Fruit fly (Drosophila melanogaster): ENCODE measurements around the gene CG9922.

CG9922 gene

DNA sequence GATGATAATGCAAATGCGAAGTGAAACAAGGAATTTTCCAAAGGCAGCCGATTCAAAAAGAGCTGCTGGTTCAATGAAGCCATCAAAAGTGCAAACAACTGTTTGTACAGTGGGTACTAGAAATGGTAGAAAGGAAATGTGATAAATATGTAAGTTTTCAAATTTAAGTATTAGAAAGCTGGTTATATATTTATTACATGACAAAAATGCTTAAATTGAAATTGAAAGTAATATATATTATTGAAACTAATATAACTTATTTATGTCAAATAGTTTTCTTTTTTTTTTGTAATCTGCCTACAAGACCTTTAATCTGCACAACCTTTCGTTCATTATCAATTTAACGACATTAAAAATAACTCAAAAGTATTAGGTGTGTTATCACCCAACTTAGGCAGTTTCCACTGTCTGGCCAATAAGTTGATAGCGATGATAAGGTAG lies 12.5 kb upstream of the CG9922 start (continued):
- TF ChIP-seq lov (optimal IDR thresholded peaks at IDR 0.05), result no peak
- TF ChIP-seq lov (GFP tag; IDR thresholded peaks at IDR 0.05), result no peak
- no peak for TF ChIP-seq Dip3 (GFP tag; optimal IDR thresholded peaks at IDR 0.05)
- TF ChIP-seq Xrp1 (GFP tag; IDR thresholded peaks at IDR 0.05), result no peak
- TF ChIP-seq hbn (GFP tag; IDR thresholded peaks at IDR 0.05; ENCODE audit: partially characterized antibody), result no peak
- no peak for TF ChIP-seq Neu2 (GFP tag; optimal IDR thresholded peaks at IDR 0.05; ENCODE audit: borderline replicate concordance)
- no peak for TF ChIP-seq esg (GFP tag; conservative IDR thresholded peaks at IDR 0.05)
- TF ChIP-seq CG2889 (GFP tag; IDR thresholded peaks at IDR 0.05), result no peak
- peak; percentile 5 for TF ChIP-seq CG18262 (tag; optimal IDR thresholded peaks at IDR 0.05)
- no peak for TF ChIP-seq cato (GFP tag; optimal IDR thresholded peaks at IDR 0.05; ENCODE audit: borderline replicate concordance)
- no peak for TF ChIP-seq caup (GFP tag; optimal IDR thresholded peaks at IDR 0.05; ENCODE audit: severe bottlenecking)
- TF ChIP-seq cas (GFP tag; IDR thresholded peaks at IDR 0.05), result no peak
- no peak for TF ChIP-seq Dip2 (GFP tag; IDR thresholded peaks at IDR 0.05)
- no peak for TF ChIP-seq gcm (GFP tag; optimal IDR thresholded peaks at IDR 0.05)
- no peak for TF ChIP-seq Dek (tag; optimal IDR thresholded peaks at IDR 0.05)
- TF ChIP-seq CG4404 (GFP tag; IDR thresholded peaks at IDR 0.05), result no peak
- no peak for TF ChIP-seq tgo (GFP tag; IDR thresholded peaks at IDR 0.05)
- TF ChIP-seq Kr (GFP tag; optimal IDR thresholded peaks at IDR 0.05), result no peak
- TF ChIP-seq grn (GFP tag; optimal IDR thresholded peaks at IDR 0.05), result peak; percentile 45
- peak; percentile 55 for TF ChIP-seq exex (tag; optimal IDR thresholded peaks at IDR 0.05)
- no peak for TF ChIP-seq gt (GFP tag; IDR thresholded peaks at IDR 0.05)
- TF ChIP-seq nmo (GFP tag; optimal IDR thresholded peaks at IDR 0.05), result peak; percentile 22
- no peak for TF ChIP-seq CG43689 (GFP tag; IDR thresholded peaks at IDR 0.05)
- no peak for TF ChIP-seq Dref (GFP tag; IDR thresholded peaks at IDR 0.05)
- TF ChIP-seq z (GFP tag; IDR thresholded peaks at IDR 0.05), result no peak
- no peak for TF ChIP-seq CG14050 (GFP tag; IDR thresholded peaks at IDR 0.05)
- TF ChIP-seq scrt (GFP tag; optimal IDR thresholded peaks at IDR 0.05), result no peak
- peak; percentile 27 for TF ChIP-seq Hmr (GFP tag; optimal IDR thresholded peaks at IDR 0.05)
- TF ChIP-seq vnd (GFP tag; IDR thresholded peaks at IDR 0.05; ENCODE audit: partially characterized antibody), result no peak
- TF ChIP-seq CG16815 (GFP tag; optimal IDR thresholded peaks at IDR 0.05), result no peak
- no peak for TF ChIP-seq bcd (GFP tag; optimal IDR thresholded peaks at IDR 0.05)
- no peak for TF ChIP-seq emc (GFP tag; optimal IDR thresholded peaks at IDR 0.05)
- no peak for TF ChIP-seq trem (tag; optimal IDR thresholded peaks at IDR 0.05)
- no peak for TF ChIP-seq mam (GFP tag; optimal IDR thresholded peaks at IDR 0.05)
- no peak for TF ChIP-seq CG8281 (tag; optimal IDR thresholded peaks at IDR 0.05)
- TF ChIP-seq ftz-f1 (GFP tag; optimal IDR thresholded peaks at IDR 0.05), result no peak
- no peak for TF ChIP-seq CG14441 (GFP tag; IDR thresholded peaks at IDR 0.05)
- TF ChIP-seq eve (GFP tag; optimal IDR thresholded peaks at IDR 0.05), result no peak
- peak; percentile 12 for TF ChIP-seq lbe (GFP tag; optimal IDR thresholded peaks at IDR 0.05)
- TF ChIP-seq CG11398 (GFP tag; optimal IDR thresholded peaks at IDR 0.05), result no peak
- TF ChIP-seq sr (GFP tag; IDR thresholded peaks at IDR 0.05), result no peak
- TF ChIP-seq ap (GFP tag; IDR thresholded peaks at IDR 0.05), result no peak
- TF ChIP-seq prd (optimal IDR thresholded peaks at IDR 0.05), result no peak
- TF ChIP-seq prd (GFP tag; IDR thresholded peaks at IDR 0.05), result no peak
- TF ChIP-seq CG6272 (GFP tag; IDR thresholded peaks at IDR 0.05), result no peak
- TF ChIP-seq Jarid2 (GFP tag; optimal IDR thresholded peaks at IDR 0.05), result no peak
- TF ChIP-seq unc-4 (GFP tag; IDR thresholded peaks at IDR 0.05; ENCODE audit: partially characterized antibody), result no peak
- TF ChIP-seq CG17568 (GFP tag; optimal IDR thresholded peaks at IDR 0.05), result no peak
- no peak for TF ChIP-seq ssp (GFP tag; IDR thresholded peaks at IDR 0.05)
